Worm (Caenorhabditis elegans): Measurements from ENCODE around the gene irld-4.

DNA sequence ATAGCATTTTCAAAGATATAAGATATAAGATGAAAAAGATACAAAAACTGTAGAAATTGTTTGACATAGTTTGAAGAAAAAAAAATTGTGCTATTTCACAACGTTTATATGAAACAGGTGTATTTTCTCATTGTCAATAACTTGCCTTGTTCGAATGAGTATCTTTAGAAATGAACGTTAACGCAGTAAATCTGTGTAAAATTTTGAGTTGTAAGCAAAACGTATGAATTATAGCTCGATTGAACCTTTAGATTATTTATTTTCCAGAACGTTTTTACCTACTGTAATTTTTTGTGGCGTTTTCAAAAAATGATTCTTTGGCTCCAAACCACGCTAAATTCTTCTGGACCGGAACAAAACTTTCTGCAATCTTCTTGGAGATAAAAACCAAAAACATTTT, 1.2 kb upstream of the irld-4 start:
- TF ChIP-seq snpc-4 (tag; optimal IDR thresholded peaks at IDR 0.05), result no peak
- TF ChIP-seq lir-3 (tag; optimal IDR thresholded peaks at IDR 0.05; ENCODE audit: poor library complexity), result no peak
- no peak for TF ChIP-seq unc-62 (GFP tag; optimal IDR thresholded peaks at IDR 0.05)
- TF ChIP-seq nhr-11 (tag; optimal IDR thresholded peaks at IDR 0.05), result no peak

Data from whole organism, L1 larva.